Worm (Caenorhabditis elegans) whole organism, dauer: ENCODE measurements around the gene clec-71.
"Not testable (repeated sequence)": the region's sequence is repeated elsewhere in the genome, so short reads cannot be mapped to it uniquely, and the experiment has no call there.

Experiments
- unc-62 ChIP-seq: sonication (generic microtip); optimal IDR thresholded peaks from 2 replicates; lab custom pipeline; 2017; ENCODE audit warnings: missing biosample characterization, missing genetic modification reagents, missing genetic modification characterization

The clec-71 gene

ce11 chrIV:3937097-3937496 is at the start of gene clec-71:
Gene clec-71 (plus strand): TSS chrIV:3937458.
- no peak for TF ChIP-seq unc-62 (GFP tag; lab: Kevin White, UChicago)

- no peak for TF ChIP-seq unc-62 (GFP tag; lab: Kevin White, UChicago)
Measured at ce11 chrIV:3888963-3889362, 48.3 kb upstream of the clec-71 start, which contains the start of gene oac-21. Gene oac-21 (plus strand): TSS chrIV:3889263.

- no peak for TF ChIP-seq unc-62 (GFP tag; lab: Kevin White, UChicago)
Measured at ce11 chrIV:3892027-3892426, 45.2 kb upstream of the clec-71 start, which contains the start of gene F56D6.9. Gene F56D6.9 (plus strand): TSS chrIV:3892327.

- TF ChIP-seq unc-62 (GFP tag; lab: Kevin White, UChicago) = no peak
Measured at ce11 chrIV:3894004-3894480, 43.2 kb upstream of the clec-71 start, which contains the start of gene F56D6.8. Gene F56D6.8 (minus strand): TSS chrIV:3894430.

ce11 chrIV:3894770-3895169 is 42.5 kb upstream of the clec-71 start, which contains the start of gene dct-8:
Gene dct-8 (plus strand): TSS chrIV:3895070.
- TF ChIP-seq unc-62 (GFP tag; lab: Kevin White, UChicago) = no peak

ce11 chrIV:3899719-3900554 is 37.3 kb upstream of the clec-71 start, which contains the start of gene srz-62:
Gene srz-62 (plus strand): TSS chrIV:3900504.
- TF ChIP-seq unc-62 (GFP tag; lab: Kevin White, UChicago) = no peak

- no peak for TF ChIP-seq unc-62 (GFP tag; lab: Kevin White, UChicago)
Measured at ce11 chrIV:3902955-3903354, 34.3 kb upstream of the clec-71 start, which contains the start of gene F56D6.6. Gene F56D6.6 (plus strand): TSS chrIV:3903255.

- no peak for TF ChIP-seq unc-62 (GFP tag; lab: Kevin White, UChicago)
Measured at ce11 chrIV:3904620-3905019, 32.6 kb upstream of the clec-71 start, which contains the start of gene F56D6.21. Gene F56D6.21 (plus strand): TSS chrIV:3904920.

- TF ChIP-seq unc-62 (GFP tag; lab: Kevin White, UChicago) = no peak
Measured at ce11 chrIV:3906393-3906792, 30.9 kb upstream of the clec-71 start, which contains the start of gene F56D6.11. Gene F56D6.11 (minus strand): TSS chrIV:3906493.

ce11 chrIV:3907506-3908188 is 29.6 kb upstream of the clec-71 start, which contains the start of the genes F56D6.22 and F56D6.12:
Gene F56D6.22 (minus strand): TSS chrIV:3907606.
Gene F56D6.12 (plus strand): TSS chrIV:3908138.
- no peak for TF ChIP-seq unc-62 (GFP tag; lab: Kevin White, UChicago)

ce11 chrIV:3909114-3909513 is 28.1 kb upstream of the clec-71 start, which contains the start of gene F56D6.13:
Gene F56D6.13 (plus strand): TSS chrIV:3909414.
- no peak for TF ChIP-seq unc-62 (GFP tag; lab: Kevin White, UChicago)

- not testable (repeated sequence) for TF ChIP-seq unc-62 (GFP tag; lab: Kevin White, UChicago)
Measured at ce11 chrIV:3911848-3912247, 25.4 kb upstream of the clec-71 start, which contains the start of gene F56D6.18. Gene F56D6.18 (minus strand): TSS chrIV:3911948.

- TF ChIP-seq unc-62 (GFP tag; lab: Kevin White, UChicago) = no peak
Measured at ce11 chrIV:3912598-3912997, 24.7 kb upstream of the clec-71 start, which contains the start of gene F56D6.20. Gene F56D6.20 (plus strand): TSS chrIV:3912898.

- TF ChIP-seq unc-62 (GFP tag; lab: Kevin White, UChicago) = no peak
Measured at ce11 chrIV:3914462-3914861, 22.8 kb upstream of the clec-71 start, which contains the start of gene F56D6.19. Gene F56D6.19 (plus strand): TSS chrIV:3914762.

ce11 chrIV:3915296-3915695 is 22.0 kb upstream of the clec-71 start, which contains the start of gene srz-20:
Gene srz-20 (plus strand): TSS chrIV:3915596.
- no peak for TF ChIP-seq unc-62 (GFP tag; lab: Kevin White, UChicago)
